Fruit fly (Drosophila melanogaster): ENCODE results near the gene CG12617.
A peak's percentile ranks its signal among the peaks of the same experiment; 100 is the strongest.

The CG12617 gene

DNA sequence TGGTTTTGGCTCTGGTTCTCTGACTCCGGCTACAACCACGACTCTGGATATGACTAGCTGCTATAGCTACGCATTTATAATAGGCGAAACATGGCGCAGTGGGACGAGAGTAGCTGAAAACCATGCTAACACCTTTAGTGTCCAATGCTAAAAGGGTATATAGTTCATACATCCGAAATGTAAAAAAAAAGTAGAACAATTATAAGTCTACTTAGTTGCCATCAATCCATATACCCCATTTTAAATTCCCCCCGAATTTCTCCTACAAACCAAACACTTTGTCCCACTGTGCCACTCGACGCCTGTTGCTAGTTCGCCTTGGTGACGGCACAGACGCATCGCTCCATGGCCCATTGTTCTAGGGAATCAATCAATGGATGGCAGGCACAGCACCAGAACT, 31.8 kb downstream of the CG12617 start (continued):
- TF ChIP-seq onecut (GFP tag; IDR thresholded peaks at IDR 0.05) = 0 out of 2 replicates have a peak, but pooled peaks have one; percentile 6
- peak; percentile 47 for TF ChIP-seq CG18619 (GFP tag; optimal IDR thresholded peaks at IDR 0.05)
- peak; percentile 82 for TF ChIP-seq dmrt99B (tag; optimal IDR thresholded peaks at IDR 0.05)
- TF ChIP-seq Atf3 (GFP tag; optimal IDR thresholded peaks at IDR 0.05) = peak; percentile 27
- no peak for TF ChIP-seq CrebB (tag; optimal IDR thresholded peaks at IDR 0.05)
- TF ChIP-seq lilli (GFP tag; optimal IDR thresholded peaks at IDR 0.05) = peak; percentile 54
- peak; percentile 31; the same call in 1 of the 2 replicates for TF ChIP-seq H2.0 (GFP tag; IDR thresholded peaks at IDR 0.05)
- TF ChIP-seq Myb (GFP tag; optimal IDR thresholded peaks at IDR 0.05) = peak; percentile 44
- TF ChIP-seq CG3407 (GFP tag; optimal IDR thresholded peaks at IDR 0.05) = peak; percentile 36
- TF ChIP-seq CG31441 (GFP tag; IDR thresholded peaks at IDR 0.05) = peak; percentile 81
- peak; percentile 56 for TF ChIP-seq CG12391 (tag; optimal IDR thresholded peaks at IDR 0.05)
- TF ChIP-seq dm (GFP tag; optimal IDR thresholded peaks at IDR 0.05) = peak; percentile 39
- TF ChIP-seq CG16779 (GFP tag; IDR thresholded peaks at IDR 0.05) = peak; percentile 57; the same call in 1 of the 2 replicates
- TF ChIP-seq CG12299 (tag; optimal IDR thresholded peaks at IDR 0.05) = no peak
- peak; percentile 49 for TF ChIP-seq pnt (GFP tag; optimal IDR thresholded peaks at IDR 0.05)
- peak; percentile 36 for TF ChIP-seq CG15011 (GFP tag; optimal IDR thresholded peaks at IDR 0.05)
- TF ChIP-seq kah (GFP tag; optimal IDR thresholded peaks at IDR 0.05) = peak; percentile 36
- TF ChIP-seq Oaz (GFP tag; IDR thresholded peaks at IDR 0.05) = no peak
- TF ChIP-seq vnd (GFP tag; IDR thresholded peaks at IDR 0.05; ENCODE audit: partially characterized antibody) = 0 out of 3 replicates have a peak, but pooled peaks have one; percentile 37
- TF ChIP-seq NC2β (GFP tag; optimal IDR thresholded peaks at IDR 0.05) = peak; percentile 33
- peak; percentile 86 for TF ChIP-seq ind (GFP tag; optimal IDR thresholded peaks at IDR 0.05)
- peak; percentile 87 for TF ChIP-seq CG17361 (GFP tag; IDR thresholded peaks at IDR 0.05)
- TF ChIP-seq nom (GFP tag; optimal IDR thresholded peaks at IDR 0.05) = peak; percentile 71
- TF ChIP-seq Nf-YB (GFP tag; optimal IDR thresholded peaks at IDR 0.05) = no peak
- TF ChIP-seq Abd-B (GFP tag; optimal IDR thresholded peaks at IDR 0.05) = peak; percentile 64
- TF ChIP-seq CG2116 (GFP tag; optimal IDR thresholded peaks at IDR 0.05) = peak; percentile 2
- peak; percentile 34; the same call in 1 of the 2 replicates for TF ChIP-seq CG1024 (GFP tag; IDR thresholded peaks at IDR 0.05)
- TF ChIP-seq lab (GFP tag; optimal IDR thresholded peaks at IDR 0.05) = peak; percentile 85
- peak; percentile 66; the same call in 1 of the 2 replicates for TF ChIP-seq toy (GFP tag; IDR thresholded peaks at IDR 0.05)
- TF ChIP-seq zfh1 (GFP tag; IDR thresholded peaks at IDR 0.05) = 0 out of 3 replicates have a peak, but pooled peaks have one; percentile 22
- no peak for TF ChIP-seq eve (GFP tag; optimal IDR thresholded peaks at IDR 0.05)
- TF ChIP-seq CG3163 (GFP tag; optimal IDR thresholded peaks at IDR 0.05) = peak; percentile 6
- TF ChIP-seq CG17385 (GFP tag; optimal IDR thresholded peaks at IDR 0.05) = peak; percentile 13
- TF ChIP-seq CG8388 (GFP tag; optimal IDR thresholded peaks at IDR 0.05) = peak; percentile 63
- peak; percentile 61 for TF ChIP-seq CG1603 (tag; optimal IDR thresholded peaks at IDR 0.05)
- no peak for TF ChIP-seq maf-S (GFP tag; optimal IDR thresholded peaks at IDR 0.05)
- TF ChIP-seq ara (GFP tag; IDR thresholded peaks at IDR 0.05) = peak; percentile 94
- TF ChIP-seq unpg (GFP tag; optimal IDR thresholded peaks at IDR 0.05) = peak; percentile 69
- no peak for TF ChIP-seq ato (GFP tag; IDR thresholded peaks at IDR 0.05; ENCODE audit: partially characterized antibody)
- 0 out of 3 replicates have a peak, but pooled peaks have one; percentile 18 for TF ChIP-seq CG7963 (GFP tag; IDR thresholded peaks at IDR 0.05; ENCODE audit: partially characterized antibody)
- no peak for TF ChIP-seq chinmo (GFP tag; IDR thresholded peaks at IDR 0.05; ENCODE audit: partially characterized antibody)
- TF ChIP-seq CG13624 (GFP tag; optimal IDR thresholded peaks at IDR 0.05) = peak; percentile 81
- peak; percentile 70 for TF ChIP-seq CG31224 (GFP tag; IDR thresholded peaks at IDR 0.05)
- TF ChIP-seq lmd (GFP tag; IDR thresholded peaks at IDR 0.05) = peak; percentile 86
- TF ChIP-seq Med (GFP tag) = peak; percentile 96
- peak; percentile 60 for TF ChIP-seq PHDP (tag; optimal IDR thresholded peaks at IDR 0.05)
- no peak for TF ChIP-seq Lim3 (GFP tag; IDR thresholded peaks at IDR 0.05)
- peak; percentile 31 for TF ChIP-seq Sox100B (GFP tag; optimal IDR thresholded peaks at IDR 0.05)
- TF ChIP-seq so (GFP tag; IDR thresholded peaks at IDR 0.05) = 0 out of 3 replicates have a peak, but pooled peaks have one; percentile 49
- TF ChIP-seq az2 (GFP tag; optimal IDR thresholded peaks at IDR 0.05) = peak; percentile 67
